Worm (Caenorhabditis elegans) whole organism, young adult: ENCODE data around the gene col-162.

ENCODE experiments used
- B0336.3 ChIP-seq: fragments of 200-800 bp; sonication (Bioruptor generic); IDR thresholded peaks from 2 replicates; pipeline ENCODE4 v1.3.6; 2022; ENCODE audit warnings: missing genetic modification characterization, missing compliant biosample characterization
- C06A6.2 ChIP-seq: fragments of 200-800 bp; sonication (Bioruptor generic); conservative IDR thresholded peaks from 2 replicates; pipeline ENCODE4 v1.3.6; 2022; ENCODE audit warnings: missing genetic modification characterization, missing compliant biosample characterization
- C17E4.6 ChIP-seq: fragments of 200-800 bp; sonication (Bioruptor generic); IDR thresholded peaks from 2 replicates; pipeline ENCODE4 v1.3.6; 2022; ENCODE audit warnings: missing genetic modification reagents, missing genetic modification characterization, missing compliant biosample characterization
- D2030.7 ChIP-seq: fragments of 200-800 bp; sonication (Bioruptor generic); IDR thresholded peaks from 2 replicates; pipeline ENCODE4 v1.3.6; 2022; ENCODE audit warnings: missing genetic modification reagents, missing genetic modification characterization, missing compliant biosample characterization
- F10E7.11 ChIP-seq: sonication (generic microtip); optimal IDR thresholded peaks from 2 replicates; lab custom pipeline; 2017; ENCODE audit warnings: mild to moderate bottlenecking, missing genetic modification characterization, moderate library complexity, missing compliant biosample characterization
- F22D6.2 ChIP-seq: sonication (generic microtip); optimal IDR thresholded peaks from 2 replicates; lab custom pipeline; 2016; ENCODE audit warnings: mild to moderate bottlenecking, missing genetic modification characterization, missing compliant biosample characterization
- F49E8.2 ChIP-seq: sonication (generic microtip); optimal IDR thresholded peaks from 3 replicates; lab custom pipeline; 2017; ENCODE audit warnings: missing genetic modification characterization, mild to moderate bottlenecking, missing compliant biosample characterization, antibody characterized with exemption, moderate library complexity; ENCODE audit not compliant: insufficient read depth
- K12H6.12 ChIP-seq: fragments of 200-800 bp; sonication (Bioruptor generic); optimal IDR thresholded peaks from 2 replicates; lab custom pipeline; 2018; ENCODE audit warnings: mild to moderate bottlenecking, missing genetic modification characterization, missing compliant biosample characterization
- T07F8.4 ChIP-seq: sonication (generic microtip); optimal IDR thresholded peaks from 2 replicates; lab custom pipeline; 2016; ENCODE audit warnings: mild to moderate bottlenecking, missing genetic modification characterization, moderate library complexity, missing compliant biosample characterization
- T26A5.8 ChIP-seq: sonication (generic microtip); optimal IDR thresholded peaks from 2 replicates; lab custom pipeline; 2016; ENCODE audit warnings: missing genetic modification characterization, missing compliant biosample characterization
- Y95B8A.8 ChIP-seq: fragments of 200-800 bp; sonication (Bioruptor generic); IDR thresholded peaks from 2 replicates; pipeline ENCODE4 v1.3.6; 2022; ENCODE audit warnings: missing genetic modification reagents, missing genetic modification characterization, missing compliant biosample characterization
- ZK185.1 ChIP-seq: sonication (generic microtip); optimal IDR thresholded peaks from 2 replicates; lab custom pipeline; 2016; ENCODE audit warnings: mild to moderate bottlenecking, missing genetic modification characterization, missing compliant biosample characterization; ENCODE audit not compliant: poor library complexity, severe bottlenecking
- akir-1 ChIP-seq: fragments of 200-800 bp; sonication (Bioruptor generic); optimal IDR thresholded peaks from 2 replicates; lab custom pipeline; 2018; ENCODE audit warnings: mild to moderate bottlenecking, missing genetic modification characterization, moderate library complexity, missing compliant biosample characterization
- ama-1 ChIP-seq, 3 experiments: fragments of 150-350 bp in 1 of 3; sonication (generic microtip) in 2 of 3; optimal IDR thresholded peaks; 2 replicates each; lab custom pipeline; 2014 to 2018; ENCODE audit warnings: missing biosample characterization in 2 of 3, missing genetic modification characterization in 2 of 3, missing genetic modification reagents in 2 of 3
- aptf-3 ChIP-seq: fragments of 200-800 bp; sonication (Bioruptor generic); IDR thresholded peaks from 2 replicates; pipeline ENCODE4 v1.3.6; 2022; ENCODE audit warnings: missing genetic modification characterization, missing compliant biosample characterization
- attf-5 ChIP-seq: fragments of 200-800 bp; sonication (Bioruptor generic); optimal IDR thresholded peaks from 2 replicates; lab custom pipeline; 2018; ENCODE audit warnings: mild to moderate bottlenecking, missing genetic modification characterization, missing compliant biosample characterization
- ceh-40 ChIP-seq: fragments of 200-800 bp; sonication (Bioruptor generic); IDR thresholded peaks from 2 replicates; pipeline ENCODE4 v1.3.6; 2022; ENCODE audit warnings: missing genetic modification characterization, missing compliant biosample characterization
- ceh-58 ChIP-seq: fragments of 200-800 bp; sonication (Bioruptor generic); IDR thresholded peaks from 2 replicates; pipeline ENCODE4 v1.3.6; 2022; ENCODE audit warnings: missing genetic modification characterization, missing compliant biosample characterization
- chd-7 ChIP-seq: sonication (generic microtip); optimal IDR thresholded peaks from 2 replicates; lab custom pipeline; 2016; ENCODE audit warnings: mild to moderate bottlenecking, missing genetic modification characterization, moderate library complexity, missing compliant biosample characterization
- dpl-1 ChIP-seq: fragments of 150-350 bp; optimal IDR thresholded peaks from 2 replicates; lab custom pipeline; 2014; ENCODE audit warnings: missing biosample characterization, missing genetic modification reagents, missing genetic modification characterization
- egl-44 ChIP-seq: fragments of 200-800 bp; sonication (Bioruptor generic); IDR thresholded peaks from 2 replicates; pipeline ENCODE4 v1.3.6; 2022; ENCODE audit warnings: missing genetic modification reagents, missing genetic modification characterization, missing compliant biosample characterization
- hlh-26 ChIP-seq: fragments of 200-800 bp; sonication (Bioruptor generic); conservative IDR thresholded peaks from 2 replicates; pipeline ENCODE4 v1.3.6; 2022; ENCODE audit warnings: missing genetic modification reagents, missing genetic modification characterization, missing compliant biosample characterization
- lin-40 ChIP-seq: sonication (generic microtip); optimal IDR thresholded peaks from 2 replicates; lab custom pipeline; 2016; ENCODE audit warnings: missing genetic modification characterization, mild to moderate bottlenecking, missing compliant biosample characterization, missing genotype, missing genetic modification reagents
- lir-1 ChIP-seq: fragments of 200-800 bp; sonication (Bioruptor generic); conservative IDR thresholded peaks from 2 replicates; pipeline ENCODE4 v1.3.6; 2022; ENCODE audit warnings: missing genetic modification reagents, missing genetic modification characterization, missing compliant biosample characterization
- lsy-27 ChIP-seq: sonication (generic microtip); optimal IDR thresholded peaks from 2 replicates; lab custom pipeline; 2017; ENCODE audit warnings: missing genetic modification characterization, mild to moderate bottlenecking, missing compliant biosample characterization, antibody characterized with exemption, missing genotype, borderline replicate concordance; ENCODE audit not compliant: insufficient read depth
- madf-6 ChIP-seq: fragments of 200-800 bp; sonication (Bioruptor generic); IDR thresholded peaks from 2 replicates; pipeline ENCODE4 v1.3.6; 2022; ENCODE audit warnings: missing genetic modification reagents, missing genetic modification characterization, missing compliant biosample characterization
- mes-4 ChIP-seq: sonication (generic microtip); optimal IDR thresholded peaks from 2 replicates; lab custom pipeline; 2016; ENCODE audit warnings: missing genotype, missing genetic modification characterization, missing compliant biosample characterization
- mxl-1 ChIP-seq: sonication (generic microtip); optimal IDR thresholded peaks from 2 replicates; lab custom pipeline; 2016; ENCODE audit warnings: missing genetic modification characterization, missing compliant biosample characterization
- nfya-2 ChIP-seq: fragments of 200-800 bp; sonication (Bioruptor generic); IDR thresholded peaks from 2 replicates; pipeline ENCODE4 v1.3.6; 2022; ENCODE audit warnings: missing genetic modification reagents, missing genetic modification characterization, missing compliant biosample characterization
- nhr-80 ChIP-seq: sonication (generic microtip); optimal IDR thresholded peaks from 2 replicates; lab custom pipeline; 2016; ENCODE audit warnings: missing genetic modification characterization, missing compliant biosample characterization
- pbrm-1 ChIP-seq: fragments of 200-800 bp; sonication (Bioruptor generic); IDR thresholded peaks from 2 replicates; pipeline ENCODE4 v1.3.6; 2022; ENCODE audit warnings: missing genetic modification reagents, missing genetic modification characterization, missing compliant biosample characterization
- snpc-4 ChIP-seq, 5 experiments: fragments of 150-350 bp in 1 of 5; sonication (generic microtip) in 4 of 5; optimal IDR thresholded peaks; 2 replicates each; lab custom pipeline; 2014 to 2018; ENCODE audit warnings: missing genetic modification characterization in 5 of 5, missing biosample characterization in 3 of 5, antibody characterized with exemption in 2 of 5, mild to moderate bottlenecking in 2 of 5, missing compliant biosample characterization in 2 of 5, missing genotype in 2 of 5, moderate library complexity in 2 of 5, missing genetic modification reagents in 1 of 5
- tbp1 ChIP-seq: fragments of 200-800 bp; sonication (Bioruptor generic); optimal IDR thresholded peaks from 2 replicates; lab custom pipeline; 2018; ENCODE audit warnings: mild to moderate bottlenecking, missing genetic modification characterization, missing compliant biosample characterization
- zim-3 ChIP-seq: sonication (generic microtip); optimal IDR thresholded peaks from 2 replicates; lab custom pipeline; 2017; ENCODE audit warnings: mild to moderate bottlenecking, missing genetic modification characterization, moderate library complexity, missing compliant biosample characterization
- ztf-18 ChIP-seq: sonication (generic microtip); optimal IDR thresholded peaks from 2 replicates; lab custom pipeline; 2016; ENCODE audit warnings: missing genotype, mild to moderate bottlenecking, missing genetic modification characterization, missing compliant biosample characterization
- ztf-3 ChIP-seq: fragments of 200-800 bp; sonication (Bioruptor generic); optimal IDR thresholded peaks from 2 replicates; lab custom pipeline; 2018; ENCODE audit warnings: mild to moderate bottlenecking, missing genetic modification characterization, missing compliant biosample characterization
- ztf-6 ChIP-seq: fragments of 200-800 bp; sonication (Bioruptor generic); IDR thresholded peaks from 2 replicates; pipeline ENCODE4 v1.3.6; 2022; ENCODE audit warnings: missing genetic modification reagents, missing genetic modification characterization, missing compliant biosample characterization

col-162 gene

ce11 chrV:13421697-13422096 is 20.1 kb upstream of the col-162 start:
- no peak for TF ChIP-seq T07F8.4
- TF ChIP-seq nhr-80 (tag; lab: Kevin White, UChicago), result peak; percentile 86

DNA sequence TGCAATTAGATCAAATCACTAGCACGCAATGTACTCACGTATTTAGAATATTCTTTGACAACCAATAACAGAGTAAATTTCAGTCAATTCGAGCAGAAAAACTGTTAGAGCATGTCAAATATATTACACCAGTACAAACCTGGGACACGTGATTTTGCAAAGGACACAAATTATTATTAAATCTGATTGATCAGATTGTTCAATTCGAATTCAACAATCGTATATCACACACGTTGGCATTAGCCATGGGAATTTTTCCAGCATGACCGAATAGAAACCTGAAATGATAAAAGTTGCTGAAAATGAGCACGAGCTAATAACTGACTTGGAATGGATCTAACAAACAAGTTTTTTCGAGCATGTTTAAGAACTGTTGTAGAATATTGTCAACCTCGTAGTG is 18.7 kb upstream of the col-162 start, which contains the start of gene srv-9:
TSS of gene srv-9 (minus strand) at position 101 of the 400 bp plus-strand sequence.
- TF ChIP-seq C17E4.6 (no peak), akir-1 (GFP tag; lab: Kevin White, UChicago) (no peak), aptf-3 (GFP tag; lab: Robert Waterston, UW) (no peak), B0336.3 (no peak), ama-1 (optimal IDR thresholded peaks at IDR 0.05; lab: Kevin White, UChicago) (no peak), ama-1 (GFP tag; optimal IDR thresholded peaks at IDR 0.05; lab: Kevin White, UChicago) (no peak), dpl-1 (no peak), ceh-40 (GFP tag; lab: Robert Waterston, UW) (no peak), mes-4 (no peak), madf-6 (GFP tag; lab: Robert Waterston, UW) (no peak), T26A5.8 (tag; lab: Kevin White, UChicago) (no peak), tbp1 (GFP tag; lab: Kevin White, UChicago) (no peak), egl-44 (GFP tag; lab: Robert Waterston, UW) (no peak), F22D6.2 (no peak), ZK185.1 (tag; lab: Kevin White, UChicago) (no peak), ceh-58 (no peak), lsy-27 (tag; lab: Kevin White, UChicago) (no peak), ztf-18 (tag; lab: Kevin White, UChicago) (no peak), F10E7.11 (tag; lab: Kevin White, UChicago) (no peak), C06A6.2 (GFP tag; lab: Robert Waterston, UW) (no peak)

DNA sequence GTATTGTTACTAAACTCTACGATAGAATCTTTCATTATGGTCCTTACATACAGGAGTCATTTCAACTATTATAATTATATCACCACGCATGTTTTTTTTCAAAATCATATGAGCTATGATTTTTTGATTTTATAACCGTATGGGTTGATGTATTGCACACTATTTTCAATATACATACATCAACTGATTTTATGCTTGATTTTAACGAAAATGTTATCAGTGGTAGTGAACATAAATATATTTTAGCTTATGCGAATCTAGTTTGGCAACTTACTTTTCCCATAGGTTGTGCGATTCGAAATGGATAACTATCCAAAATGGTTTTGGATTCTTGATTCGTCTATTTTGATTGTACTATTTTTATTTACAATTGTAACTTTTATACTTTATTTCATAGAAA is 18.2 kb upstream of the col-162 start, which contains the start of gene srv-10:
TSS of gene srv-10 (plus strand) at position 301 of the 400 bp plus-strand sequence.
- TF ChIP-seq F22D6.2 (no peak), pbrm-1 (GFP tag; lab: Robert Waterston, UW) (no peak), snpc-4 (GFP tag; optimal IDR thresholded peaks at IDR 0.05; lab: Kevin White, UChicago) (no peak), snpc-4 (tag; optimal IDR thresholded peaks at IDR 0.05; lab: Kevin White, UChicago) (no peak), T26A5.8 (tag; lab: Kevin White, UChicago) (no peak), dpl-1 (no peak), B0336.3 (no peak), D2030.7 (GFP tag; lab: Robert Waterston, UW) (no peak), nfya-2 (GFP tag; lab: Robert Waterston, UW) (no peak), hlh-26 (no peak), F10E7.11 (tag; lab: Kevin White, UChicago) (no peak), Y95B8A.8 (no peak), mxl-1 (tag; lab: Kevin White, UChicago) (no peak), aptf-3 (GFP tag; lab: Robert Waterston, UW) (no peak)

- no peak for TF ChIP-seq zim-3 (tag; lab: Kevin White, UChicago)
- TF ChIP-seq F49E8.2 (tag; lab: Kevin White, UChicago), result no peak
- TF ChIP-seq lin-40 (tag; lab: Kevin White, UChicago), result no peak
- TF ChIP-seq K12H6.12 (tag; lab: Kevin White, UChicago), result no peak
- TF ChIP-seq ztf-6, result no peak
- no peak for TF ChIP-seq nhr-80 (tag; lab: Kevin White, UChicago)
- no peak for TF ChIP-seq attf-5 (GFP tag; lab: Kevin White, UChicago)
- TF ChIP-seq lir-1, result no peak
- no peak for TF ChIP-seq akir-1 (GFP tag; lab: Kevin White, UChicago)
- no peak for TF ChIP-seq chd-7 (tag; lab: Kevin White, UChicago)
- no peak for TF ChIP-seq ztf-3 (GFP tag; lab: Kevin White, UChicago)
- TF ChIP-seq, all 124 proteins: peak for 0
These were observed 15.0 kb upstream of the col-162 start, which contains the start of gene srd-18 for ce11 chrV:13426764-13427163. srd-18 (minus strand) TSS chrV:13426864.
